Worm (Caenorhabditis elegans): ENCODE results near the gene fbxa-66.

ce11 chrIII:2288261-2288660 lies 25.6 kb downstream of the fbxa-66 start:
- TF ChIP-seq dmd-4 (tag; optimal IDR thresholded peaks at IDR 0.05; ENCODE audit: borderline replicate concordance) (no peak), hlh-8 (tag; optimal IDR thresholded peaks at IDR 0.05) (no peak), C38D4.7 (GFP tag; optimal IDR thresholded peaks at IDR 0.05) (no peak), fkh-10 (GFP tag; optimal IDR thresholded peaks at IDR 0.05) (no peak), ama-1 (optimal IDR thresholded peaks at IDR 0.05) (no peak), unc-42 (tag; optimal IDR thresholded peaks at IDR 0.05) (no peak), elt-2 (tag; optimal IDR thresholded peaks at IDR 0.05) (no peak), tbx-2 (tag; optimal IDR thresholded peaks at IDR 0.05) (no peak), pax-1 (tag; optimal IDR thresholded peaks at IDR 0.05) (no peak), ceh-14 (tag; optimal IDR thresholded peaks at IDR 0.05) (no peak), pha-4 (tag; optimal IDR thresholded peaks at IDR 0.05) (no peak), dve-1 (tag; optimal IDR thresholded peaks at IDR 0.05) (no peak)

All from whole organism, late embryonic.